Worm (Caenorhabditis elegans): ENCODE results near the gene C01G10.7.

C01G10.7 gene

DNA sequence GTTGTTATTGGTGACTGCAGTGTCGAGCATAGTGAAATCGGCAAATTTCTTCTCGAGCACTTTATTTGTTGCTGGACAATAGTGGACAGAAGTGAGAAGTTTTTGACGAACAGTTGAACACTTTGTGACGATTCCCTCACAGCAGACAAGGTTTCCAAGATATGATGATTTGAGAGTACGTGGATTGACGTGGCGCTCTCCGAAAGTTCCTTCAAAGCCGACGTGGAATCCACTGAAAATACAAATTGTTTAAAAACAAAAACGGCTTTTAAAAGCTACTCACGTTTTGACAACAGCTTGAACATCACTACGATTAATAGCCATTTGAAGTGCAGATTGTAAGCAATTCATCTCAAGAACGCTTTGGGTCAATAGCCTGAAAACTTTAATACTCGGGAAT, 26.6 kb upstream of the C01G10.7 start:
- peak; percentile 60; the same call in 1 of the 2 replicates for TF ChIP-seq lin-26 (GFP tag; IDR thresholded peaks at IDR 0.05)
- TF ChIP-seq tlf-1 (GFP tag; optimal IDR thresholded peaks at IDR 0.05), result no peak

- no peak for TF ChIP-seq egrh-3 (GFP tag; IDR thresholded peaks at IDR 0.05)
- TF ChIP-seq B0336.3 (GFP tag; IDR thresholded peaks at IDR 0.05), result peak; percentile 50; the same call in 1 of the 2 replicates
- TF ChIP-seq nhr-27 (tag; optimal IDR thresholded peaks at IDR 0.05), result no peak
- 0 out of 2 replicates have a peak, but pooled peaks have one; percentile 42 for TF ChIP-seq attf-3 (GFP tag; conservative IDR thresholded peaks at IDR 0.05)
- no peak for TF ChIP-seq F57A8.1 (GFP tag; optimal IDR thresholded peaks at IDR 0.05)
- TF ChIP-seq ztf-25 (GFP tag; IDR thresholded peaks at IDR 0.05), result no peak
- TF ChIP-seq xnd-1 (tag; optimal IDR thresholded peaks at IDR 0.05), result peak; percentile 72
- TF ChIP-seq B0019.2 (GFP tag; conservative IDR thresholded peaks at IDR 0.05), result peak; percentile 84
- TF ChIP-seq hmg-20 (GFP tag; IDR thresholded peaks at IDR 0.05), result no peak
- TF ChIP-seq Y79H2A.3 (GFP tag; conservative IDR thresholded peaks at IDR 0.05), result no peak
- peak; percentile 78; the same call in 1 of the 2 replicates for TF ChIP-seq madf-3 (GFP tag; IDR thresholded peaks at IDR 0.05)
- peak; percentile 97 for TF ChIP-seq madf-6 (GFP tag; IDR thresholded peaks at IDR 0.05)
- no peak for TF ChIP-seq aptf-2 (GFP tag; conservative IDR thresholded peaks at IDR 0.05)
- TF ChIP-seq mel-28 (tag; optimal IDR thresholded peaks at IDR 0.05; ENCODE audit: borderline replicate concordance), result no peak
- TF ChIP-seq K12H6.12 (tag; optimal IDR thresholded peaks at IDR 0.05), result no peak
- TF ChIP-seq rcor-1 (GFP tag; IDR thresholded peaks at IDR 0.05), result peak; percentile 50
- TF ChIP-seq F49E8.2 (tag; optimal IDR thresholded peaks at IDR 0.05; ENCODE audit: insufficient read depth), result no peak
- TF ChIP-seq sdz-38 (tag; optimal IDR thresholded peaks at IDR 0.05), result no peak
- TF ChIP-seq unc-62 (GFP tag; optimal IDR thresholded peaks at IDR 0.05), result no peak
- TF ChIP-seq gei-17 (GFP tag; optimal IDR thresholded peaks at IDR 0.05), result no peak
- TF ChIP-seq aptf-3 (GFP tag; IDR thresholded peaks at IDR 0.05), result no peak
- no peak for TF ChIP-seq zim-3 (tag; optimal IDR thresholded peaks at IDR 0.05)
- TF ChIP-seq lag-1 (GFP tag; IDR thresholded peaks at IDR 0.05), result no peak
- TF ChIP-seq madf-10 (tag; optimal IDR thresholded peaks at IDR 0.05), result no peak
- no peak for TF ChIP-seq Y67H2A.10 (GFP tag; conservative IDR thresholded peaks at IDR 0.05)
- TF ChIP-seq T26A5.8 (tag; optimal IDR thresholded peaks at IDR 0.05), result no peak
- TF ChIP-seq lin-26 (GFP tag; IDR thresholded peaks at IDR 0.05), result no peak
- TF ChIP-seq F52B5.7 (tag; optimal IDR thresholded peaks at IDR 0.05), result no peak
- TF ChIP-seq hmg-1.2 (GFP tag; IDR thresholded peaks at IDR 0.05), result peak; percentile 46; the same call in 1 of the 2 replicates
- TF ChIP-seq fkh-3 (tag; optimal IDR thresholded peaks at IDR 0.05), result no peak
- no peak for TF ChIP-seq F55B11.4 (tag; optimal IDR thresholded peaks at IDR 0.05; ENCODE audit: borderline replicate concordance, insufficient read depth)
- TF ChIP-seq ceh-40 (GFP tag; IDR thresholded peaks at IDR 0.05), result no peak
- no peak for TF ChIP-seq bed-2 (GFP tag; IDR thresholded peaks at IDR 0.05)
- no peak for TF ChIP-seq nfya-1 (tag; optimal IDR thresholded peaks at IDR 0.05; ENCODE audit: borderline replicate concordance, insufficient read depth)
- no peak for TF ChIP-seq ama-1 (optimal IDR thresholded peaks at IDR 0.05)
- no peak for TF ChIP-seq ama-1 (GFP tag; optimal IDR thresholded peaks at IDR 0.05)
- TF ChIP-seq hlh-12 (tag; optimal IDR thresholded peaks at IDR 0.05), result no peak
- no peak for TF ChIP-seq let-607 (tag; optimal IDR thresholded peaks at IDR 0.05)
- no peak for TF ChIP-seq ztf-3 (GFP tag; optimal IDR thresholded peaks at IDR 0.05)
- TF ChIP-seq let-526 (GFP tag; IDR thresholded peaks at IDR 0.05), result no peak
- no peak for TF ChIP-seq bed-1 (GFP tag; IDR thresholded peaks at IDR 0.05)
- no peak for TF ChIP-seq nfya-2 (GFP tag; IDR thresholded peaks at IDR 0.05)
- TF ChIP-seq ceh-27 (GFP tag; optimal IDR thresholded peaks at IDR 0.05), result no peak
- TF ChIP-seq efl-1 (GFP tag; optimal IDR thresholded peaks at IDR 0.05), result peak; percentile 96
- TF ChIP-seq F22D6.2 (tag; optimal IDR thresholded peaks at IDR 0.05), result no peak
- TF ChIP-seq rpc-1 (optimal IDR thresholded peaks at IDR 0.05), result no peak
- TF ChIP-seq rpc-1 (tag; optimal IDR thresholded peaks at IDR 0.05), result no peak
Observed at ce11 chrV:15059534-15059933, 26.0 kb upstream of the C01G10.7 start, which contains the start of the genes mcm-3 and C25D7.15. mcm-3 (minus strand) TSS chrV:15059599. C25D7.15 (plus strand) TSS chrV:15059808.

All from whole organism, young adult.